Worm (Caenorhabditis elegans): ENCODE results near the gene Y54G2A.76.
A peak's percentile ranks its signal among the peaks of the same experiment; 100 is the strongest.

- TF ChIP-seq set-16 (GFP tag; IDR thresholded peaks at IDR 0.05) (peak; percentile 31; the same call in 1 of the 2 replicates), nhr-76 (tag; optimal IDR thresholded peaks at IDR 0.05) (no peak), nhr-11 (tag; optimal IDR thresholded peaks at IDR 0.05) (peak; percentile 66), zag-1 (tag; optimal IDR thresholded peaks at IDR 0.05) (no peak), R02D3.7 (tag; optimal IDR thresholded peaks at IDR 0.05) (no peak), ztf-11 (tag; optimal IDR thresholded peaks at IDR 0.05) (no peak)
Observed at ce11 chrIV:2774500-2774899, 34.7 kb upstream of the Y54G2A.76 start.

Measured in whole organism, L4 larva.